Fruit fly (Drosophila melanogaster) whole organism: ENCODE measurements around the gene CG14556.

Experiments
- CG8478 ChIP-seq: fragments of >200 bp; optimal IDR thresholded peaks from 2 replicates; lab custom pipeline; 2018; ENCODE audit warnings: inconsistent platforms
- Dll ChIP-seq: fragments of >200 bp; optimal IDR thresholded peaks from 2 replicates; lab custom pipeline; 2017
- EcR ChIP-seq, 2 experiments: fragments of >200 bp; optimal IDR thresholded peaks; 2 replicates each; lab custom pipeline; 2017; ENCODE audit warnings: missing biosample characterization in 2 of 2, missing genetic modification characterization in 2 of 2, missing genetic modification reagents in 2 of 2
- pan ChIP-seq: fragments of >200 bp; optimal IDR thresholded peaks from 2 replicates; lab custom pipeline; 2017
- psq ChIP-seq: fragments of >200 bp; optimal IDR thresholded peaks from 2 replicates; lab custom pipeline; 2017
- usp ChIP-seq: fragments of >200 bp; optimal IDR thresholded peaks from 2 replicates; lab custom pipeline; 2017; ENCODE audit warnings: missing biosample characterization, missing genetic modification characterization, mixed read lengths

DNA sequence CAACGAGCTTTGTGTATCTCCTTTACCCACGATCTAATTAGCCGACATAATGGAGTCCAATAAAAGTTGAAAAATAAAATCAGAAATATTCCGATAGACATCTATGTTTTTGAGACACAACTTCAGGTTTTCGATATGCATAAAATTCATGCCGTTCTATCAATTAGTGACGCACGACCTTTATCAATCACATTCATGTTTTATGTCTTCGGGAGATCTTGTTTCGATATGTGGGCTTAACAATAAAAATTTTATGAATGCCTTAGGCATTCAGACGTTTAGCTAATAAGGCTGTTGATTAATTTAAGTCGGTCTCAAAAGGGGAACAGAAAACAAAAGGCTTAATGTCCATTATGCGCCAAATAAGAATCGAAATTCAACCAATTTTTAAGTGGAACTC is 6.5 kb upstream of the CG14556 start:
- TF ChIP-seq pan (no peak), Dll (no peak), psq (lab: Kevin White, UChicago) (no peak), EcR (GFP tag; optimal IDR thresholded peaks at IDR 0.05; lab: Kevin White, UChicago) (no peak), CG8478 (no peak), usp (GFP tag; lab: Kevin White, UChicago) (no peak)
